Worm (Caenorhabditis elegans) whole organism, midembryonic: ENCODE data around the gene C50F4.6.

ENCODE experiments used
- T22C8.4 ChIP-seq: fragments of 200-800 bp; sonication (Bioruptor generic); IDR thresholded peaks from 2 replicates; pipeline ENCODE4 v1.3.6; 2022; ENCODE audit warnings: missing genetic modification characterization, missing compliant biosample characterization
- cog-1 ChIP-seq: sonication (generic microtip); optimal IDR thresholded peaks from 2 replicates; lab custom pipeline; 2016; ENCODE audit warnings: missing genetic modification characterization, missing compliant biosample characterization
- flt-1 ChIP-seq: fragments of 200-800 bp; sonication (Bioruptor generic); IDR thresholded peaks from 2 replicates; pipeline ENCODE4 v1.3.6; 2022; ENCODE audit warnings: missing genetic modification characterization, missing compliant biosample characterization
- klf-2 ChIP-seq: fragments of 200-800 bp; sonication (Bioruptor generic); conservative IDR thresholded peaks from 2 replicates; pipeline ENCODE4 v1.3.6; 2022; ENCODE audit warnings: missing genetic modification reagents, missing genetic modification characterization, missing compliant biosample characterization
- med-1 ChIP-seq: sonication (generic microtip); optimal IDR thresholded peaks from 2 replicates; lab custom pipeline; 2017; ENCODE audit warnings: missing genetic modification characterization, mild to moderate bottlenecking, missing compliant biosample characterization, antibody characterized with exemption, missing genetic modification reagents; ENCODE audit not compliant: insufficient read depth
- ref-1 ChIP-seq: fragments of 200-800 bp; sonication (Bioruptor generic); conservative IDR thresholded peaks from 2 replicates; pipeline ENCODE4 v1.3.6; 2022; ENCODE audit warnings: missing genetic modification reagents, missing genetic modification characterization, missing compliant biosample characterization
- tab-1 ChIP-seq: fragments of 200-800 bp; sonication (Bioruptor generic); IDR thresholded peaks from 2 replicates; pipeline ENCODE4 v1.3.6; 2022; ENCODE audit warnings: missing genetic modification characterization, missing compliant biosample characterization
- ztf-23 ChIP-seq: fragments of 200-800 bp; sonication (Bioruptor generic); IDR thresholded peaks from 2 replicates; pipeline ENCODE4 v1.3.6; 2022; ENCODE audit warnings: missing genetic modification reagents, missing genetic modification characterization, missing compliant biosample characterization
- ztf-29 ChIP-seq: fragments of 200-800 bp; sonication (Bioruptor generic); IDR thresholded peaks from 2 replicates; pipeline ENCODE4 v1.3.6; 2022; ENCODE audit warnings: missing genetic modification reagents, missing genetic modification characterization, missing compliant biosample characterization

Gene C50F4.6

DNA sequence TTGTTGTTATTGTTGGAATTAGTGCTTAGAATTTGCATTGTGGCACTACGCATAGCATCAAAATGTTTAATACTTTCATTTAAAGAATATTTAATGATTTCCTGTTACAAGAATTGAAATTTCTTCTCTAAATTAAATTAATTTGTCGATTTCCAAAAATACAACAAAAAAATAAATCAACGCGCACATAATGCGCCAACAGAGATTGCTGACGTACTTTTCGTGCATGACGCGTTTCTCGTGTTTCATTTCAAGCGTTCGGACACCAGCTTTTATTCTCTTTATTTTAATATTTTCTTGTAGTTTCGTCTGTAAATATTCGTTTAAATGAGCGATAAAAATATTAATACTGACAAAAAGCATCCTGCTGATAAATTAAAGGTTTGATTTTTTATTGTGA, 32.3 kb upstream of the C50F4.6 start, which contains the start of gene eif-2Bdelta:
Gene eif-2Bdelta (plus strand): TSS at position 235 of the 400 bp plus-strand sequence.
- TF ChIP-seq ztf-29, result no peak
- no peak for TF ChIP-seq ztf-23 (GFP tag; lab: Robert Waterston, UW)
- TF ChIP-seq ref-1, result no peak
- TF ChIP-seq cog-1 (tag; lab: Kevin White, UChicago), result no peak
- TF ChIP-seq flt-1 (GFP tag; lab: Robert Waterston, UW), result no peak
- no peak for TF ChIP-seq tab-1 (GFP tag; lab: Robert Waterston, UW)
- no peak for TF ChIP-seq klf-2 (GFP tag; lab: Robert Waterston, UW)
- TF ChIP-seq med-1 (GFP tag; lab: Kevin White, UChicago), result no peak
- no peak for TF ChIP-seq T22C8.4 (GFP tag; lab: Robert Waterston, UW)

ce11 chrV:9516280-9516679, 29.6 kb upstream of the C50F4.6 start:
- TF ChIP-seq med-1 (GFP tag; lab: Kevin White, UChicago) (no peak), klf-2 (GFP tag; lab: Robert Waterston, UW) (no peak), tab-1 (GFP tag; lab: Robert Waterston, UW) (no peak), ztf-23 (GFP tag; lab: Robert Waterston, UW) (no peak), cog-1 (tag; lab: Kevin White, UChicago) (no peak)

DNA sequence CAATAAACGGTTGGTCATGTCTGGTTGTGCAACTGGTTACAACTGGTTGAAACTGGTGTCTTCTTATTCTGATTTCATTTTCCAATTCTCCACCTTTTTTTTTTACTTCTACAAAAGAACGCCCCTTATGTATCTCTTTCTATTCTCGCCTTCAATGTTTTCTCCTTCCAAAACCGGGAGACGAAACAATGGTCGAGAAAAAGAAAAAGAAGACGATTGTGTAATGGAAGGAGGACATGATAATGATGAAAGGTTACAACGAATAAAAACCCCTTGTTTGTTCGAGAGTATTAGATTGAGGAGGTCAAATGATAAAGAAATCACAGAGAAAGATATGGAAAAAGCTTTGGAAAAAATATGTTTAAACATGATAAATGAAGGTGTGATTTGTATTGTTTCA, 27.1 kb upstream of the C50F4.6 start, which contains the start of gene C50F4.8:
Gene C50F4.8 (minus strand): TSS at position 28 of the 400 bp plus-strand sequence.
- TF ChIP-seq T22C8.4 (GFP tag; lab: Robert Waterston, UW) (no peak), ztf-29 (no peak), tab-1 (GFP tag; lab: Robert Waterston, UW) (no peak)

DNA sequence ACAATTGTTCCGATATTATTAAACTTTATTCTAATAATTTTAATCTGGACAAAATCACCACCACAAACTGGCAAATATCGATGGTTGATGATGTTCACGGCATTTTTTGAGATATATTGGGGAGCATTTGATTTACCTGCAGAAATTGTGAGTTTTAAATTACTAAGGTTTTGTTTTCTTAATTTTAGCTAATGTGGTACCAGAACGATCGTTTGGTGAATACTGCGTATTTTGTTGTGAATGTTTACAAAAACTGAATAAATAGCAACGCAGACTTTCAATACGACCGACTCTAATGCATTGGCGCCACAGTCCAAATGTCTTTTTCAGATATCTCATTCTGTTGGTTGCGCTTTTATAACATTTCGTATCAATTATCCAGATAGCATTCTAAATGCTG, 24.2 kb upstream of the C50F4.6 start:
- TF ChIP-seq ztf-23 (GFP tag; lab: Robert Waterston, UW), result no peak
- no peak for TF ChIP-seq T22C8.4 (GFP tag; lab: Robert Waterston, UW)
- no peak for TF ChIP-seq tab-1 (GFP tag; lab: Robert Waterston, UW)
- TF ChIP-seq flt-1 (GFP tag; lab: Robert Waterston, UW), result no peak
- no peak for TF ChIP-seq klf-2 (GFP tag; lab: Robert Waterston, UW)
- TF ChIP-seq cog-1 (tag; lab: Kevin White, UChicago), result no peak
- TF ChIP-seq ref-1, result no peak
- no peak for TF ChIP-seq med-1 (GFP tag; lab: Kevin White, UChicago)
- TF ChIP-seq ztf-29, result no peak

ce11 chrV:9524099-9524498, 21.8 kb upstream of the C50F4.6 start, which contains the start of gene C50F4.9:
Gene C50F4.9, minus strand, starts transcription at chrV:9524199.
- TF ChIP-seq tab-1 (GFP tag; lab: Robert Waterston, UW), result no peak
- TF ChIP-seq T22C8.4 (GFP tag; lab: Robert Waterston, UW), result no peak
- no peak for TF ChIP-seq cog-1 (tag; lab: Kevin White, UChicago)
- TF ChIP-seq med-1 (GFP tag; lab: Kevin White, UChicago), result no peak
- TF ChIP-seq ztf-23 (GFP tag; lab: Robert Waterston, UW), result no peak
- TF ChIP-seq ref-1, result no peak
- TF ChIP-seq klf-2 (GFP tag; lab: Robert Waterston, UW), result no peak

DNA sequence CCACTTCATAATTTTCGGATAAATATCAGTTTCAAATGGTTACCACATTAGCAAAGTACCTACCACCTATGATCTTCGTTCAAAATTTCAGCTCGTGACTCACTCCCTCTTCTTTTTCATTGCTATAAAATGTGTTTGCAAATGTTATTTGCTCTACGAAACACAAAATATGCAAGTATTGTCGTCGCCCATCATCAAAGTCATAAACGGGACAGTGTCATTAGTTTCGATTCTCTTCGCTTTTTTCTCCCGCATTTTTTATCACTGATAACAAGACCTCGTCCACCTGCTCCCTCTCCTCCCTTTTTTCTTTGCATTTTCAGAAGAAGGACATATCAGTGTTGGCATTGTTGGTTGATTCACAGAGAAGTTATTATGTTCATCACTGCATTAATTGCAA, 19.4 kb upstream of the C50F4.6 start, which contains the start of gene C50F4.1:
Gene C50F4.1 (plus strand): TSS at position 324 of the 400 bp plus-strand sequence.
- TF ChIP-seq ztf-29, result no peak
- TF ChIP-seq flt-1 (GFP tag; lab: Robert Waterston, UW), result no peak
- no peak for TF ChIP-seq ref-1
- no peak for TF ChIP-seq cog-1 (tag; lab: Kevin White, UChicago)
- no peak for TF ChIP-seq T22C8.4 (GFP tag; lab: Robert Waterston, UW)
- no peak for TF ChIP-seq tab-1 (GFP tag; lab: Robert Waterston, UW)
- TF ChIP-seq med-1 (GFP tag; lab: Kevin White, UChicago), result no peak
- TF ChIP-seq ztf-23 (GFP tag; lab: Robert Waterston, UW), result no peak
- no peak for TF ChIP-seq klf-2 (GFP tag; lab: Robert Waterston, UW)

ce11 chrV:9527337-9527736, 18.6 kb upstream of the C50F4.6 start:
- TF ChIP-seq ztf-23 (GFP tag; lab: Robert Waterston, UW), result no peak
- TF ChIP-seq cog-1 (tag; lab: Kevin White, UChicago), result no peak
- no peak for TF ChIP-seq flt-1 (GFP tag; lab: Robert Waterston, UW)
- no peak for TF ChIP-seq tab-1 (GFP tag; lab: Robert Waterston, UW)
- no peak for TF ChIP-seq klf-2 (GFP tag; lab: Robert Waterston, UW)
- TF ChIP-seq ztf-29, result no peak

- no peak for TF ChIP-seq ref-1
- no peak for TF ChIP-seq klf-2 (GFP tag; lab: Robert Waterston, UW)
- TF ChIP-seq flt-1 (GFP tag; lab: Robert Waterston, UW), result no peak
- no peak for TF ChIP-seq ztf-23 (GFP tag; lab: Robert Waterston, UW)
- no peak for TF ChIP-seq med-1 (GFP tag; lab: Kevin White, UChicago)
- TF ChIP-seq cog-1 (tag; lab: Kevin White, UChicago), result no peak
- TF ChIP-seq ztf-29, result no peak
- TF ChIP-seq T22C8.4 (GFP tag; lab: Robert Waterston, UW), result no peak
- TF ChIP-seq tab-1 (GFP tag; lab: Robert Waterston, UW), result no peak
Measured at ce11 chrV:9527984-9528383, 17.9 kb upstream of the C50F4.6 start.

DNA sequence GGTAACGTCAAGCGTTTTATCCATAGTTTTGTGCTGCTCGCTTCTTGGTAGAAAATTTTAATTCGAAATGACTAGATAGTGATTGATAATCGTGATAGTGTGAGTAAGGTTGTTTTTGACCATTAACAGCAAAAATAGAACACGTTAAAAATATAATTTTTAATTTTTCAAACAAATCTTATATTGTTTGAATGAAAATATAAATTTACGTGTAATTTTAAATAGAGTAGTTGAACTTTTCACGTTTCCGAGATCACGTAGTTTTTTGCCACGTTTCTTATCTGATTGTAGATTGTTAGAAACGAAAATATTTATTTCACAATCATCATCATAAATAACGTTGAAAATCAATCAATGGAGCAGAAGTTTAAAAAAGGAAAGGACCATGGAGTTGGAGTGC, 14.4 kb upstream of the C50F4.6 start, which contains the start of the genes C50F4.10 and pfk-1.2:
Gene C50F4.10 (minus strand): TSS at position 101 of the 400 bp plus-strand sequence.
Gene pfk-1.2 (plus strand): TSS at position 325 of the 400 bp plus-strand sequence.
- TF ChIP-seq ztf-23 (GFP tag; lab: Robert Waterston, UW) (no peak), med-1 (GFP tag; lab: Kevin White, UChicago) (no peak), cog-1 (tag; lab: Kevin White, UChicago) (no peak), klf-2 (GFP tag; lab: Robert Waterston, UW) (no peak), flt-1 (GFP tag; lab: Robert Waterston, UW) (no peak), T22C8.4 (GFP tag; lab: Robert Waterston, UW) (no peak), ztf-29 (no peak), tab-1 (GFP tag; lab: Robert Waterston, UW) (no peak), ref-1 (no peak)
